Worm (Caenorhabditis elegans) whole organism, L1 larva: ENCODE results near the gene cyp-14A1.

Source experiments
- F16B12.6 ChIP-seq: fragments of 150-350 bp; optimal IDR thresholded peaks from 2 replicates; lab custom pipeline; 2014; ENCODE audit warnings: missing biosample characterization, missing genetic modification characterization
- dsc-1 ChIP-seq: sonication (generic microtip); optimal IDR thresholded peaks from 2 replicates; lab custom pipeline; 2016; ENCODE audit warnings: mild to moderate bottlenecking, missing genetic modification characterization, missing compliant biosample characterization
- efl-3 ChIP-seq: fragments of 200-800 bp; sonication (Bioruptor generic); optimal IDR thresholded peaks from 2 replicates; lab custom pipeline; 2018; ENCODE audit warnings: mild to moderate bottlenecking, missing genetic modification characterization, missing compliant biosample characterization
- elt-3 ChIP-seq, 6 experiments: fragments of 150-350 bp in 1 of 6; sonication (generic microtip); optimal IDR thresholded peaks; 2 replicates each; lab custom pipeline; 2017 to 2018; ENCODE audit warnings: missing biosample characterization in 6 of 6, missing genetic modification characterization in 6 of 6, inconsistent platforms in 1 of 6
- lin-13 ChIP-seq: fragments of 150-350 bp; optimal IDR thresholded peaks from 2 replicates; lab custom pipeline; 2014; ENCODE audit warnings: missing biosample characterization, missing genetic modification reagents, missing genetic modification characterization
- mdl-1 ChIP-seq, 2 experiments: fragments of 150-350 bp; optimal IDR thresholded peaks; 2 replicates each; lab custom pipeline; 2014 to 2017; ENCODE audit warnings: missing biosample characterization in 2 of 2, missing genetic modification characterization in 2 of 2, inconsistent platforms in 1 of 2
- nhr-11 ChIP-seq: fragments of 150-350 bp; optimal IDR thresholded peaks from 2 replicates; lab custom pipeline; 2014; ENCODE audit warnings: missing biosample characterization, missing genetic modification characterization
- pag-3 ChIP-seq: sonication (generic microtip); optimal IDR thresholded peaks from 2 replicates; lab custom pipeline; 2017; ENCODE audit warnings: missing genetic modification characterization, mild to moderate bottlenecking, missing compliant biosample characterization, antibody characterized with exemption, borderline replicate concordance; ENCODE audit not compliant: insufficient read depth
- sptf-1 ChIP-seq: fragments of 150-350 bp; optimal IDR thresholded peaks from 2 replicates; lab custom pipeline; 2014; ENCODE audit warnings: missing biosample characterization, missing genetic modification characterization
- tbx-2 ChIP-seq: sonication (generic microtip); optimal IDR thresholded peaks from 2 replicates; lab custom pipeline; 2016; ENCODE audit warnings: missing genetic modification characterization, missing compliant biosample characterization
- zag-1 ChIP-seq: fragments of 150-350 bp; optimal IDR thresholded peaks from 2 replicates; lab custom pipeline; 2014; ENCODE audit warnings: missing biosample characterization, missing genetic modification characterization

ce11 chrX:13251914-13252434, 15.2 kb downstream of the cyp-14A1 start, which contains the start of gene nhr-32:
- TF ChIP-seq lin-13 (GFP tag; lab: Kevin White, UChicago) (no peak), pag-3 (tag; lab: Kevin White, UChicago) (no peak), zag-1 (tag; lab: Kevin White, UChicago) (no peak), F16B12.6 (tag; lab: Kevin White, UChicago) (no peak), elt-3 (tag; optimal IDR thresholded peaks at IDR 0.05; lab: Kevin White, UChicago) (no peak), nhr-11 (tag; lab: Kevin White, UChicago) (no peak), efl-3 (no peak), dsc-1 (no peak), mdl-1 (tag; optimal IDR thresholded peaks at IDR 0.05; lab: Kevin White, UChicago) (no peak), sptf-1 (tag; lab: Kevin White, UChicago) (no peak), tbx-2 (no peak)
